Worm (Caenorhabditis elegans) whole organism, L4 larva: Measurements from ENCODE around the gene fbxa-53.

Source experiments
- R02D3.7 ChIP-seq: fragments of 150-350 bp; sonication (generic microtip); optimal IDR thresholded peaks from 3 replicates; lab custom pipeline; 2014; ENCODE audit warnings: missing biosample characterization, missing genetic modification characterization
- aly-2 ChIP-seq: sonication (generic microtip); optimal IDR thresholded peaks from 2 replicates; lab custom pipeline; 2018; ENCODE audit warnings: missing biosample characterization, missing genetic modification characterization
- ces-1 ChIP-seq: fragments of 150-350 bp; sonication (generic microtip); optimal IDR thresholded peaks from 4 replicates; lab custom pipeline; 2014; ENCODE audit warnings: missing biosample characterization, missing genetic modification reagents, missing genetic modification characterization
- egl-27 ChIP-seq: sonication (generic microtip); optimal IDR thresholded peaks from 3 replicates; lab custom pipeline; 2017; ENCODE audit warnings: missing biosample characterization, missing genetic modification reagents, missing genetic modification characterization
- egl-43 ChIP-seq: fragments of 200-800 bp; sonication (Bioruptor generic); IDR thresholded peaks from 2 replicates; pipeline ENCODE4 v1.3.6; 2022; ENCODE audit warnings: missing genetic modification reagents, missing genetic modification characterization, missing compliant biosample characterization
- hlh-30 ChIP-seq: sonication (generic microtip); optimal IDR thresholded peaks from 2 replicates; lab custom pipeline; 2017; ENCODE audit warnings: antibody characterized with exemption, mild to moderate bottlenecking, missing genetic modification characterization, missing compliant biosample characterization; ENCODE audit not compliant: insufficient read depth
- lin-39 ChIP-seq: fragments of 150-350 bp; optimal IDR thresholded peaks from 2 replicates; lab custom pipeline; 2014; ENCODE audit warnings: missing biosample characterization, missing genetic modification reagents, missing genetic modification characterization
- mep-1 ChIP-seq: fragments of 150-350 bp; sonication (generic microtip); optimal IDR thresholded peaks from 3 replicates; lab custom pipeline; 2014; ENCODE audit warnings: missing biosample characterization, missing genetic modification characterization
- nhr-25 ChIP-seq: sonication (generic microtip); optimal IDR thresholded peaks from 2 replicates; lab custom pipeline; 2017; ENCODE audit warnings: missing genetic modification characterization, mild to moderate bottlenecking, missing compliant biosample characterization, antibody characterized with exemption, moderate library complexity, borderline replicate concordance; ENCODE audit not compliant: insufficient read depth
- pha-4 ChIP-seq, 2 experiments: fragments of 150-350 bp in 1 of 2; fragments of 200-800 bp in 1 of 2; sonication (Bioruptor generic) in 1 of 2; IDR thresholded peaks in 1 of 2; optimal IDR thresholded peaks in 1 of 2; 2 replicates each; pipeline versions ENCODE4 v1.3.6 to Lab custom; 2014 to 2022; ENCODE audit warnings: missing genetic modification characterization in 2 of 2, missing genetic modification reagents in 2 of 2, missing biosample characterization in 1 of 2, missing compliant biosample characterization in 1 of 2
- snpc-1.2 ChIP-seq: fragments of 200-800 bp; sonication (Bioruptor generic); IDR thresholded peaks from 2 replicates; pipeline ENCODE4 v1.3.6; 2022; ENCODE audit warnings: missing genetic modification reagents, missing genetic modification characterization, missing compliant biosample characterization
- tag-97 ChIP-seq: fragments of 200-800 bp; sonication (Bioruptor generic); IDR thresholded peaks from 2 replicates; pipeline ENCODE4 v1.3.6; 2022; ENCODE audit warnings: missing genetic modification characterization, missing compliant biosample characterization
- unc-62 ChIP-seq, 3 experiments: fragments of 150-350 bp in 1 of 3; sonication (generic microtip); optimal IDR thresholded peaks in 2 of 3; peaks in 1 of 3; 1 replicate in 1 of 3; 2 replicates in 2 of 3; lab custom pipeline; 2014 to 2017; ENCODE audit warnings: missing biosample characterization in 3 of 3, missing genetic modification characterization in 3 of 3, missing genetic modification reagents in 3 of 3, missing genotype in 1 of 3

DNA sequence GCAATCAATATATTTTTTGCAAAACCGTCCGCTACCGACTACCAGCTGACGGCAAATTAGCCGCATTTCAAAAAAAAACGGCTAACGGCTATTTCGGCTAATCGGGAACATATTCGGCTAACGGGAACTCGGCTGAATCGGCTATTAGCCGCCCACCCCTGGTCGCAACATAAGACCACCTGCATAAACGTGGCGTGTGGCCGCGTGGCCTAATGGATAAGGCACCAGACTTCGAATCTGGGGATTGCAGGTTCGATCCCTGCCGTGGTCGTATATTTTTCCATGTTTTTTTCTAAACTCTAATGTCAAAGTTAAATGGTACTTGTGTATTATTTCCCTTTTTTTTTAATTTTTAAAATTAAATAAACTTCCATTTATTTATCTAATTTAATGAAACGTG is 19.9 kb downstream of the fbxa-53 start:
- TF ChIP-seq ces-1 (GFP tag; lab: Kevin White, UChicago): no peak
- TF ChIP-seq hlh-30 (tag; lab: Kevin White, UChicago): no peak
- no peak for TF ChIP-seq mep-1 (tag; lab: Kevin White, UChicago)
- no peak for TF ChIP-seq pha-4 (GFP tag; IDR thresholded peaks at IDR 0.05; lab: Robert Waterston, UW)
- TF ChIP-seq pha-4 (tag; optimal IDR thresholded peaks at IDR 0.05; lab: Kevin White, UChicago): no peak
- TF ChIP-seq tag-97 (GFP tag; lab: Robert Waterston, UW): no peak
- TF ChIP-seq lin-39: no peak
- TF ChIP-seq snpc-1.2 (GFP tag; lab: Robert Waterston, UW): no peak
- TF ChIP-seq aly-2 (tag; lab: Kevin White, UChicago): no peak
- TF ChIP-seq egl-43 (GFP tag; lab: Robert Waterston, UW): no peak
- no peak for TF ChIP-seq nhr-25 (tag; lab: Kevin White, UChicago)
- TF ChIP-seq R02D3.7: no peak
- no peak for TF ChIP-seq unc-62 (GFP tag; optimal IDR thresholded peaks at IDR 0.05 in 1 of 2; lab: Kevin White, UChicago)
- TF ChIP-seq unc-62 (tag; optimal IDR thresholded peaks at IDR 0.05; lab: Kevin White, UChicago): no peak
- no peak for TF ChIP-seq egl-27
